Worm (Caenorhabditis elegans) whole organism, young adult: Measurements from ENCODE around the gene got-1.2.

Experiments used
- B0019.2 ChIP-seq: fragments of 200-800 bp; sonication (Bioruptor generic); conservative IDR thresholded peaks from 2 replicates; pipeline ENCODE4 v1.3.6; 2022; ENCODE audit warnings: missing genetic modification reagents, missing genetic modification characterization, missing compliant biosample characterization
- C17E4.6 ChIP-seq: fragments of 200-800 bp; sonication (Bioruptor generic); IDR thresholded peaks from 2 replicates; pipeline ENCODE4 v1.3.6; 2022; ENCODE audit warnings: missing genetic modification reagents, missing genetic modification characterization, missing compliant biosample characterization
- D2030.7 ChIP-seq: fragments of 200-800 bp; sonication (Bioruptor generic); IDR thresholded peaks from 2 replicates; pipeline ENCODE4 v1.3.6; 2022; ENCODE audit warnings: missing genetic modification reagents, missing genetic modification characterization, missing compliant biosample characterization
- F10E7.11 ChIP-seq: sonication (generic microtip); optimal IDR thresholded peaks from 2 replicates; lab custom pipeline; 2017; ENCODE audit warnings: mild to moderate bottlenecking, missing genetic modification characterization, moderate library complexity, missing compliant biosample characterization
- F22D6.2 ChIP-seq: sonication (generic microtip); optimal IDR thresholded peaks from 2 replicates; lab custom pipeline; 2016; ENCODE audit warnings: mild to moderate bottlenecking, missing genetic modification characterization, missing compliant biosample characterization
- F33H1.4 ChIP-seq: fragments of 200-800 bp; sonication (Bioruptor generic); IDR thresholded peaks from 2 replicates; pipeline ENCODE4 v1.3.6; 2022; ENCODE audit warnings: missing genetic modification reagents, missing genetic modification characterization, missing compliant biosample characterization
- F39B2.1 ChIP-seq: fragments of 200-800 bp; sonication (Bioruptor generic); IDR thresholded peaks from 2 replicates; pipeline ENCODE4 v1.3.6; 2022; ENCODE audit warnings: missing genetic modification reagents, missing genetic modification characterization, missing compliant biosample characterization
- F57A8.1 ChIP-seq: fragments of 200-800 bp; sonication (Bioruptor generic); optimal IDR thresholded peaks from 2 replicates; lab custom pipeline; 2018; ENCODE audit warnings: mild to moderate bottlenecking, missing genetic modification characterization, moderate library complexity, missing compliant biosample characterization
- F57C9.4 ChIP-seq: sonication (generic microtip); optimal IDR thresholded peaks from 2 replicates; lab custom pipeline; 2017; ENCODE audit warnings: mild to moderate bottlenecking, missing genetic modification characterization, missing compliant biosample characterization
- Y53F4B.3 ChIP-seq: fragments of 200-800 bp; sonication (Bioruptor generic); IDR thresholded peaks from 2 replicates; pipeline ENCODE4 v1.3.6; 2022; ENCODE audit warnings: missing genetic modification reagents, missing genetic modification characterization, missing compliant biosample characterization
- Y95B8A.8 ChIP-seq: fragments of 200-800 bp; sonication (Bioruptor generic); IDR thresholded peaks from 2 replicates; pipeline ENCODE4 v1.3.6; 2022; ENCODE audit warnings: missing genetic modification reagents, missing genetic modification characterization, missing compliant biosample characterization
- aptf-3 ChIP-seq: fragments of 200-800 bp; sonication (Bioruptor generic); IDR thresholded peaks from 2 replicates; pipeline ENCODE4 v1.3.6; 2022; ENCODE audit warnings: missing genetic modification characterization, missing compliant biosample characterization
- ccch-3 ChIP-seq: fragments of 200-800 bp; sonication (Bioruptor generic); optimal IDR thresholded peaks from 2 replicates; lab custom pipeline; 2018; ENCODE audit warnings: mild to moderate bottlenecking, missing genetic modification characterization, missing compliant biosample characterization
- cebp-1 ChIP-seq, 2 experiments: fragments of 200-800 bp in 1 of 2; sonication (Bioruptor generic) in 1 of 2; sonication (generic microtip) in 1 of 2; IDR thresholded peaks in 1 of 2; optimal IDR thresholded peaks in 1 of 2; 2 replicates each; pipeline versions ENCODE4 v1.3.6 to Lab custom; 2017 to 2022; ENCODE audit warnings: missing compliant biosample characterization in 2 of 2, missing genetic modification characterization in 2 of 2, mild to moderate bottlenecking in 1 of 2, missing genetic modification reagents in 1 of 2, moderate library complexity in 1 of 2
- cebp-2 ChIP-seq: fragments of 200-800 bp; sonication (Bioruptor generic); IDR thresholded peaks from 2 replicates; pipeline ENCODE4 v1.3.6; 2022; ENCODE audit warnings: missing genetic modification characterization, missing compliant biosample characterization
- ceh-58 ChIP-seq: fragments of 200-800 bp; sonication (Bioruptor generic); IDR thresholded peaks from 2 replicates; pipeline ENCODE4 v1.3.6; 2022; ENCODE audit warnings: missing genetic modification characterization, missing compliant biosample characterization
- die-1 ChIP-seq: sonication (generic microtip); optimal IDR thresholded peaks from 2 replicates; lab custom pipeline; 2016; ENCODE audit warnings: missing genotype, mild to moderate bottlenecking, missing genetic modification characterization, missing compliant biosample characterization
- dpl-1 ChIP-seq: fragments of 150-350 bp; optimal IDR thresholded peaks from 2 replicates; lab custom pipeline; 2014; ENCODE audit warnings: missing biosample characterization, missing genetic modification reagents, missing genetic modification characterization
- egl-44 ChIP-seq: fragments of 200-800 bp; sonication (Bioruptor generic); IDR thresholded peaks from 2 replicates; pipeline ENCODE4 v1.3.6; 2022; ENCODE audit warnings: missing genetic modification reagents, missing genetic modification characterization, missing compliant biosample characterization
- gei-17 ChIP-seq: fragments of 200-800 bp; sonication (Bioruptor generic); optimal IDR thresholded peaks from 2 replicates; lab custom pipeline; 2018; ENCODE audit warnings: mild to moderate bottlenecking, missing genetic modification characterization, missing compliant biosample characterization
- him-1 ChIP-seq: sonication (generic microtip); optimal IDR thresholded peaks from 2 replicates; lab custom pipeline; 2016; ENCODE audit warnings: missing genotype, missing genetic modification reagents, missing genetic modification characterization, missing compliant biosample characterization
- let-526 ChIP-seq: fragments of 200-800 bp; sonication (Bioruptor generic); IDR thresholded peaks from 2 replicates; pipeline ENCODE4 v1.3.6; 2022; ENCODE audit warnings: missing genetic modification reagents, missing genetic modification characterization, missing compliant biosample characterization
- lin-26 ChIP-seq: fragments of 200-800 bp; sonication (Bioruptor generic); IDR thresholded peaks from 2 replicates; pipeline ENCODE4 v1.3.6; 2022; ENCODE audit warnings: missing genetic modification reagents, missing genetic modification characterization, missing compliant biosample characterization
- lin-40 ChIP-seq: sonication (generic microtip); optimal IDR thresholded peaks from 2 replicates; lab custom pipeline; 2016; ENCODE audit warnings: missing genetic modification characterization, mild to moderate bottlenecking, missing compliant biosample characterization, missing genotype, missing genetic modification reagents
- lin-54 ChIP-seq: fragments of 200-800 bp; sonication (Bioruptor generic); optimal IDR thresholded peaks from 2 replicates; lab custom pipeline; 2018; ENCODE audit warnings: mild to moderate bottlenecking, missing genetic modification characterization, missing compliant biosample characterization
- lir-1 ChIP-seq: fragments of 200-800 bp; sonication (Bioruptor generic); conservative IDR thresholded peaks from 2 replicates; pipeline ENCODE4 v1.3.6; 2022; ENCODE audit warnings: missing genetic modification reagents, missing genetic modification characterization, missing compliant biosample characterization
- lsl-1 ChIP-seq: fragments of 200-800 bp; sonication (Bioruptor generic); optimal IDR thresholded peaks from 2 replicates; lab custom pipeline; 2018; ENCODE audit warnings: mild to moderate bottlenecking, missing genetic modification characterization, moderate library complexity, missing compliant biosample characterization
- lsy-27 ChIP-seq: sonication (generic microtip); optimal IDR thresholded peaks from 2 replicates; lab custom pipeline; 2017; ENCODE audit warnings: missing genetic modification characterization, mild to moderate bottlenecking, missing compliant biosample characterization, antibody characterized with exemption, missing genotype, borderline replicate concordance; ENCODE audit not compliant: insufficient read depth
- madf-3 ChIP-seq: fragments of 200-800 bp; sonication (Bioruptor generic); IDR thresholded peaks from 2 replicates; pipeline ENCODE4 v1.3.6; 2022; ENCODE audit warnings: missing genetic modification reagents, missing genetic modification characterization, missing compliant biosample characterization
- mes-4 ChIP-seq: sonication (generic microtip); optimal IDR thresholded peaks from 2 replicates; lab custom pipeline; 2016; ENCODE audit warnings: missing genotype, missing genetic modification characterization, missing compliant biosample characterization
- nfya-2 ChIP-seq: fragments of 200-800 bp; sonication (Bioruptor generic); IDR thresholded peaks from 2 replicates; pipeline ENCODE4 v1.3.6; 2022; ENCODE audit warnings: missing genetic modification reagents, missing genetic modification characterization, missing compliant biosample characterization
- nfyb-1 ChIP-seq: fragments of 200-800 bp; sonication (Bioruptor generic); IDR thresholded peaks from 2 replicates; pipeline ENCODE4 v1.3.6; 2022; ENCODE audit warnings: missing genetic modification reagents, missing genetic modification characterization, missing compliant biosample characterization
- nhr-27 ChIP-seq: fragments of 200-800 bp; sonication (Bioruptor generic); optimal IDR thresholded peaks from 2 replicates; lab custom pipeline; 2018; ENCODE audit warnings: mild to moderate bottlenecking, missing genetic modification characterization, moderate library complexity, missing compliant biosample characterization
- nhr-90 ChIP-seq: sonication (generic microtip); optimal IDR thresholded peaks from 2 replicates; lab custom pipeline; 2016; ENCODE audit warnings: missing genotype, mild to moderate bottlenecking, missing genetic modification characterization, missing compliant biosample characterization
- pbrm-1 ChIP-seq: fragments of 200-800 bp; sonication (Bioruptor generic); IDR thresholded peaks from 2 replicates; pipeline ENCODE4 v1.3.6; 2022; ENCODE audit warnings: missing genetic modification reagents, missing genetic modification characterization, missing compliant biosample characterization
- pha-4 ChIP-seq: fragments of 150-350 bp; sonication (generic microtip); optimal IDR thresholded peaks from 2 replicates; lab custom pipeline; 2014; ENCODE audit warnings: missing biosample characterization, missing genetic modification reagents, missing genetic modification characterization
- repo-1 ChIP-seq: sonication (generic microtip); optimal IDR thresholded peaks from 2 replicates; lab custom pipeline; 2017; ENCODE audit warnings: mild to moderate bottlenecking, missing genetic modification characterization, missing compliant biosample characterization
- sea-2 ChIP-seq: fragments of 200-800 bp; sonication (Bioruptor generic); IDR thresholded peaks from 2 replicates; pipeline ENCODE4 v1.3.6; 2022; ENCODE audit warnings: missing genetic modification characterization, missing compliant biosample characterization
- snpc-1.3 ChIP-seq: sonication (generic microtip); optimal IDR thresholded peaks from 2 replicates; lab custom pipeline; 2017; ENCODE audit warnings: missing genetic modification characterization, mild to moderate bottlenecking, missing compliant biosample characterization, antibody characterized with exemption, moderate library complexity, missing genotype, missing genetic modification reagents; ENCODE audit not compliant: insufficient read depth
- snpc-4 ChIP-seq, 5 experiments: fragments of 150-350 bp in 1 of 5; sonication (generic microtip) in 4 of 5; optimal IDR thresholded peaks; 2 replicates each; lab custom pipeline; 2014 to 2018; ENCODE audit warnings: missing genetic modification characterization in 5 of 5, missing biosample characterization in 3 of 5, antibody characterized with exemption in 2 of 5, mild to moderate bottlenecking in 2 of 5, missing compliant biosample characterization in 2 of 5, missing genotype in 2 of 5, moderate library complexity in 2 of 5, missing genetic modification reagents in 1 of 5
- unc-62 ChIP-seq: fragments of 150-350 bp; optimal IDR thresholded peaks from 2 replicates; lab custom pipeline; 2014; ENCODE audit warnings: missing biosample characterization, missing genetic modification reagents, missing genetic modification characterization
- xnd-1 ChIP-seq: sonication (generic microtip); optimal IDR thresholded peaks from 2 replicates; lab custom pipeline; 2016; ENCODE audit warnings: missing genotype, missing genetic modification reagents, missing genetic modification characterization, missing compliant biosample characterization
- zim-3 ChIP-seq: sonication (generic microtip); optimal IDR thresholded peaks from 2 replicates; lab custom pipeline; 2017; ENCODE audit warnings: mild to moderate bottlenecking, missing genetic modification characterization, moderate library complexity, missing compliant biosample characterization
- ztf-18 ChIP-seq: sonication (generic microtip); optimal IDR thresholded peaks from 2 replicates; lab custom pipeline; 2016; ENCODE audit warnings: missing genotype, mild to moderate bottlenecking, missing genetic modification characterization, missing compliant biosample characterization

The got-1.2 gene

ce11 chrX:16796826-16797225, 3.9 kb upstream of the got-1.2 start (continued):
- TF ChIP-seq F22D6.2 (tag; lab: Kevin White, UChicago): peak; percentile 66

ce11 chrX:16795978-16796377, 3.1 kb upstream of the got-1.2 start, which contains the start of gene aak-2:
Gene aak-2, plus strand, starts transcription at chrX:16796087.
- TF ChIP-seq F33H1.4 (GFP tag; lab: Robert Waterston, UW) (no peak), let-526 (GFP tag; lab: Robert Waterston, UW) (no peak), pbrm-1 (GFP tag; lab: Robert Waterston, UW) (no peak), B0019.2 (GFP tag; lab: Robert Waterston, UW) (no peak), lsl-1 (GFP tag; lab: Kevin White, UChicago) (no peak), ztf-18 (tag; lab: Kevin White, UChicago) (no peak), F39B2.1 (GFP tag; lab: Robert Waterston, UW) (no peak), mes-4 (tag; lab: Kevin White, UChicago) (no peak), ceh-58 (GFP tag; lab: Robert Waterston, UW) (no peak), ccch-3 (GFP tag; lab: Kevin White, UChicago) (no peak), snpc-4 (GFP tag; optimal IDR thresholded peaks at IDR 0.05; lab: Kevin White, UChicago) (no peak), snpc-4 (tag; optimal IDR thresholded peaks at IDR 0.05; lab: Kevin White, UChicago) (no peak), nhr-27 (tag; lab: Kevin White, UChicago) (no peak)

- TF ChIP-seq nfyb-1: no peak
- TF ChIP-seq zim-3 (tag; lab: Kevin White, UChicago): no peak
- TF ChIP-seq him-1 (tag; lab: Kevin White, UChicago): no peak
- no peak for TF ChIP-seq ztf-18 (tag; lab: Kevin White, UChicago)
- no peak for TF ChIP-seq xnd-1 (tag; lab: Kevin White, UChicago)
- no peak for TF ChIP-seq cebp-1 (GFP tag; IDR thresholded peaks at IDR 0.05; lab: Robert Waterston, UW)
- TF ChIP-seq cebp-1 (tag; optimal IDR thresholded peaks at IDR 0.05; lab: Kevin White, UChicago): peak; percentile 60
- TF ChIP-seq lin-40 (tag; lab: Kevin White, UChicago): peak; percentile 25
- TF ChIP-seq snpc-1.3 (tag; lab: Kevin White, UChicago): no peak
- no peak for TF ChIP-seq aptf-3 (GFP tag; lab: Robert Waterston, UW)
- TF ChIP-seq die-1 (tag; lab: Kevin White, UChicago): no peak
- TF ChIP-seq nfya-2: no peak
- no peak for TF ChIP-seq madf-3 (GFP tag; lab: Robert Waterston, UW)
- no peak for TF ChIP-seq F57C9.4 (tag; lab: Kevin White, UChicago)
- no peak for TF ChIP-seq Y53F4B.3 (GFP tag; lab: Robert Waterston, UW)
- TF ChIP-seq pha-4: peak; percentile 21
- no peak for TF ChIP-seq unc-62 (GFP tag; lab: Kevin White, UChicago)
- TF ChIP-seq sea-2 (GFP tag; lab: Robert Waterston, UW): no peak
- TF ChIP-seq lin-54: no peak
- TF ChIP-seq D2030.7 (GFP tag; lab: Robert Waterston, UW): no peak
- TF ChIP-seq lin-26 (GFP tag; lab: Robert Waterston, UW): no peak
- TF ChIP-seq cebp-2 (GFP tag; lab: Robert Waterston, UW): no peak
- no peak for TF ChIP-seq ceh-58 (GFP tag; lab: Robert Waterston, UW)
- TF ChIP-seq F10E7.11 (tag; lab: Kevin White, UChicago): no peak
- TF ChIP-seq lsy-27 (tag; lab: Kevin White, UChicago): no peak
- TF ChIP-seq F57A8.1 (GFP tag; lab: Kevin White, UChicago): no peak
- no peak for TF ChIP-seq egl-44 (GFP tag; lab: Robert Waterston, UW)
- no peak for TF ChIP-seq dpl-1
- TF ChIP-seq repo-1 (tag; lab: Kevin White, UChicago): no peak
- TF ChIP-seq C17E4.6 (GFP tag; lab: Robert Waterston, UW): no peak
- TF ChIP-seq lir-1 (GFP tag; lab: Robert Waterston, UW): 0 out of 2 replicates have a peak, but pooled peaks have one; percentile 40
- no peak for TF ChIP-seq B0019.2 (GFP tag; lab: Robert Waterston, UW)
- TF ChIP-seq gei-17 (GFP tag; lab: Kevin White, UChicago): no peak
- no peak for TF ChIP-seq Y95B8A.8 (GFP tag; lab: Robert Waterston, UW)
- TF ChIP-seq nhr-90 (tag; lab: Kevin White, UChicago): no peak
These were observed 544 bp upstream of the got-1.2 start for ce11 chrX:16793470-16793869.
